Fruit fly (Drosophila melanogaster): ENCODE data around the gene Sbat.

The Sbat gene

DNA sequence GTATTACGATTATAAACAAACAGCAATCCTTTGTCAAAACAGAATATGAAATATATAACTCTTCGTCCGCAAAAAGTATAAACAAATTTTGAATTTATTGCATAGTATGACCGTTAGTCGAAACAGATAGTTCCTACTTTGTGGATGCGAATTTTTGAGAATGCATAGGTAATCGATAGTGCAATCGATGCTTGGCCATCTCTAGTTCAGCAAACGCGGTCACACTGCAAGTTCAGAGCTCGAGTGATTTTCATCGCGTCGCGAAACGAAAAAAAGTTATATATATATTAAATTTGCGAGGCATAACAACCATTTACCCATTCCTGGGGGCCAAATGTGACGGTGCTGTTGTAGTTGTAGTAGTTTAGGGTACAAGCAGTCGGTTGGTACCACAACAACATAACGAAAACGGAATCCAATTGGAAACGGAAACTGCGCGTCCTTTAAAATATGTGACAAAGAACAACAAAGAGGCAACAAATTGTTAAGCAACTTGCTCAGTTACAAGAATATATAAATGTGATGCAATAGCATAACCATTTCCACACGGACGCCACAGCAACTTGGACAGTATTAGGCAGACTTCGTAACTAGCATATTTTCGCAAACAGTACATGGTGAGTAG, 21.1 kb upstream of the Sbat start, which contains the start of gene CG2991 (continued):
- TF ChIP-seq Hr39 (GFP tag; optimal IDR thresholded peaks at IDR 0.05) (no peak), CG10631 (GFP tag; optimal IDR thresholded peaks at IDR 0.05) (no peak), CG11902 (GFP tag; optimal IDR thresholded peaks at IDR 0.05) (no peak), salr (GFP tag; optimal IDR thresholded peaks at IDR 0.05) (no peak), achi (GFP tag; optimal IDR thresholded peaks at IDR 0.05) (no peak), CG6163 (GFP tag; IDR thresholded peaks at IDR 0.05) (0 out of 3 replicates have a peak, but pooled peaks have one; percentile 12), CG3032 (tag; optimal IDR thresholded peaks at IDR 0.05) (no peak), ss (GFP tag; optimal IDR thresholded peaks at IDR 0.05) (peak in 1 of 2 experiments; percentile 24)

DNA sequence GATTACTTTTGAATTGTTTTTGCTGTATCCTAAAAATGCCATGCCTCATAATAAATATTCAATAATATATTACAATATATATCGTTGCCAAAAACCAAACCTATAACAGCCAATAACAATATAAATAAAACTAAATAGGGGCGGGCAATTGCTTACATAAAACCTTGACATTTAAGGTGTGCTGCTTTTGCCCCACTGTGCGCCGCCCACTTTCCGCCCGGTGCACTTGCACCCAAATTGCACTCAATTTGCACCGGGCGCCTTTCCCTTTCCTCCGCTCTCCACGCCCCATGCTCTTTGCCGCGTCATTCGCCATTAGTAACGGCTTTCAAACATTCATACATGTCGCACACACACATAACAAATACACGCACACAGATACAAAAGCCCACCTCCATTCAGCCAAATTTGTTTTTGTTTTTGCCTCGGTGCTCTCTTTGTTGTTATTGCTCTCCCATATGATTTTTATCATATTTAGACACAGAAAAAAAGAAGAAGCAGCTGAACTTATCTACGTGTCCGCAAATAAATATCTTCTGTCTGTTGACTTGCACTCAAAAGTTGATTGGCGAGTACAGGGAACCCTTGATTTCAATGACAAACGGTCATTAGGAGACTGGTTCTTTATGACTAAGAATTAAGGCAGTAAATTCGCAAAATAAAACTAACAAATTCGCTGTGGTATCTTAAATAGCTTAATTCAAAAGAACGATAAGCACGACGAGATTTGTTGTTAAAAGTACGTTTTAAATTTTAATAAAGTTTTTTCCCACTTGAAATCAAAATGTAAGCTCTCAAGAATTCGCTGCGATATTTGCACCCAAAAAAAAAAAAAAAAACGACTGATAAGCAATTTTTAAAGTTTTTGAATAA, 20.0 kb upstream of the Sbat start:
- TF ChIP-seq Eip75B (GFP tag; optimal IDR thresholded peaks at IDR 0.05), result peak; percentile 14
- no peak for TF ChIP-seq CG3032 (tag; optimal IDR thresholded peaks at IDR 0.05)
- TF ChIP-seq topi (GFP tag; optimal IDR thresholded peaks at IDR 0.05), result peak; percentile 33
- TF ChIP-seq CG11294 (GFP tag; IDR thresholded peaks at IDR 0.05), result peak; percentile 44; the same call in 1 of the 2 replicates
- peak; percentile 23 to 47 for TF ChIP-seq ss (GFP tag; optimal IDR thresholded peaks at IDR 0.05)
- peak; percentile 54 for TF ChIP-seq OdsH (GFP tag; optimal IDR thresholded peaks at IDR 0.05)
- peak; percentile 68 for TF ChIP-seq Lpt (GFP tag; optimal IDR thresholded peaks at IDR 0.05)
- peak; percentile 61 for TF ChIP-seq Blimp-1 (GFP tag; optimal IDR thresholded peaks at IDR 0.05)
- peak; percentile 44 for TF ChIP-seq esn (GFP tag; optimal IDR thresholded peaks at IDR 0.05)
- TF ChIP-seq CG8119 (GFP tag; IDR thresholded peaks at IDR 0.05), result peak; percentile 88
- TF ChIP-seq CG11762 (GFP tag; optimal IDR thresholded peaks at IDR 0.05; ENCODE audit: insufficient read depth), result peak; percentile 36
- no peak for TF ChIP-seq cyc (GFP tag; optimal IDR thresholded peaks at IDR 0.05)
- peak; percentile 78 for TF ChIP-seq net (GFP tag; optimal IDR thresholded peaks at IDR 0.05)
- peak; percentile 39 for TF ChIP-seq Sox102F (GFP tag; optimal IDR thresholded peaks at IDR 0.05)
- TF ChIP-seq CG7368 (GFP tag; optimal IDR thresholded peaks at IDR 0.05), result no peak
- peak; percentile 69 for TF ChIP-seq acj6 (GFP tag; optimal IDR thresholded peaks at IDR 0.05)
- peak; percentile 24 for TF ChIP-seq CG31627 (GFP tag; optimal IDR thresholded peaks at IDR 0.05)
- peak; percentile 11 for TF ChIP-seq CG8319 (GFP tag; optimal IDR thresholded peaks at IDR 0.05)
- peak; percentile 87 for TF ChIP-seq CG6276 (GFP tag; optimal IDR thresholded peaks at IDR 0.05)
- no peak for TF ChIP-seq Hr38 (GFP tag; optimal IDR thresholded peaks at IDR 0.05)
- TF ChIP-seq Ets96B (tag; optimal IDR thresholded peaks at IDR 0.05), result peak; percentile 6
- peak; percentile 88 for TF ChIP-seq eg (GFP tag; IDR thresholded peaks at IDR 0.05)
- peak; percentile 78 for TF ChIP-seq svp (GFP tag)
- peak; percentile 52 for TF ChIP-seq CG6792 (GFP tag; optimal IDR thresholded peaks at IDR 0.05)
- no peak for TF ChIP-seq CG1621 (tag; optimal IDR thresholded peaks at IDR 0.05)
- TF ChIP-seq Gug (GFP tag; IDR thresholded peaks at IDR 0.05), result peak; percentile 70
- no peak for TF ChIP-seq Sox15 (GFP tag; optimal IDR thresholded peaks at IDR 0.05)
- peak; percentile 42 for TF ChIP-seq CG10631 (GFP tag; optimal IDR thresholded peaks at IDR 0.05)
- TF ChIP-seq dsx (GFP tag; optimal IDR thresholded peaks at IDR 0.05; ENCODE audit: poor library complexity, severe bottlenecking), result no peak
- no peak for TF ChIP-seq CG6854 (GFP tag; optimal IDR thresholded peaks at IDR 0.05)
- peak; percentile 17 for TF ChIP-seq lz (GFP tag; optimal IDR thresholded peaks at IDR 0.05)
- TF ChIP-seq CG32006 (GFP tag; optimal IDR thresholded peaks at IDR 0.05), result peak; percentile 84
- no peak for TF ChIP-seq CG9139 (GFP tag; optimal IDR thresholded peaks at IDR 0.05)
- TF ChIP-seq Met (GFP tag; optimal IDR thresholded peaks at IDR 0.05), result peak; percentile 46
- no peak for TF ChIP-seq Eip93F (GFP tag; optimal IDR thresholded peaks at IDR 0.05)
- peak; percentile 20 for TF ChIP-seq Hr39 (GFP tag; optimal IDR thresholded peaks at IDR 0.05)
- TF ChIP-seq Eip78C (GFP tag), result peak; percentile 84
- peak; percentile 89 for TF ChIP-seq CG15336 (GFP tag; IDR thresholded peaks at IDR 0.05)
- TF ChIP-seq Smox (GFP tag; optimal IDR thresholded peaks at IDR 0.05), result peak; percentile 50
- TF ChIP-seq Hr4 (GFP tag; optimal IDR thresholded peaks at IDR 0.05), result peak; percentile 74
- peak in 1 of 2 experiments; percentile 43 for TF ChIP-seq salr (GFP tag; optimal IDR thresholded peaks at IDR 0.05)
- peak; percentile 16 for TF ChIP-seq Sox14 (GFP tag; optimal IDR thresholded peaks at IDR 0.05)
- TF ChIP-seq dac (GFP tag; optimal IDR thresholded peaks at IDR 0.05), result peak; percentile 66
